Fruit fly (Drosophila melanogaster) whole organism, embryonic: ENCODE results near the gene Polr3F.

Experiments used
- Asciz ChIP-seq: fragments of 200-800 bp; sonication (Bioruptor generic); optimal IDR thresholded peaks from 2 replicates; lab custom pipeline; 2017; ENCODE audit warnings: missing biosample characterization, mild to moderate bottlenecking, missing genetic modification characterization, missing genetic modification reagents
- Atf6 ChIP-seq: fragments of 200-800 bp; sonication (Bioruptor generic); IDR thresholded peaks from 2 replicates; pipeline ENCODE4 v1.3.6; 2022; ENCODE audit warnings: missing biosample characterization, missing genetic modification characterization
- Blimp-1 ChIP-seq: fragments of 200-800 bp; sonication (Bioruptor generic); optimal IDR thresholded peaks from 3 replicates; lab custom pipeline; 2018; ENCODE audit warnings: missing biosample characterization, missing genetic modification characterization, mild to moderate bottlenecking, moderate library complexity, missing genetic modification reagents
- CG1024 ChIP-seq: fragments of 200-800 bp; sonication (Bioruptor generic); IDR thresholded peaks from 2 replicates; pipeline ENCODE4 v1.3.6; 2022; ENCODE audit warnings: missing biosample characterization, missing genetic modification characterization
- CG10267 ChIP-seq: fragments of 200-800 bp; sonication (Bioruptor generic); optimal IDR thresholded peaks from 2 replicates; lab custom pipeline; 2018; ENCODE audit warnings: missing biosample characterization, mild to moderate bottlenecking, missing genetic modification characterization, moderate library complexity
- CG11504 ChIP-seq: fragments of 200-800 bp; sonication (Bioruptor generic); optimal IDR thresholded peaks from 3 replicates; lab custom pipeline; 2019; ENCODE audit warnings: missing biosample characterization, mild to moderate bottlenecking, missing genetic modification characterization, moderate library complexity
- CG11696 ChIP-seq: fragments of 200-800 bp; sonication (Bioruptor generic); IDR thresholded peaks from 2 replicates; pipeline ENCODE4 v1.3.6; 2022; ENCODE audit warnings: missing biosample characterization, missing genetic modification characterization
- CG12104 ChIP-seq: fragments of 200-800 bp; sonication (Bioruptor generic); optimal IDR thresholded peaks from 3 replicates; lab custom pipeline; 2016; ENCODE audit warnings: missing biosample characterization, missing genetic modification characterization
- CG1602 ChIP-seq: fragments of 200-800 bp; sonication (Bioruptor generic); optimal IDR thresholded peaks from 3 replicates; lab custom pipeline; 2016; ENCODE audit warnings: missing biosample characterization, missing genetic modification characterization
- CG17186 ChIP-seq: fragments of 200-800 bp; sonication (Bioruptor generic); optimal IDR thresholded peaks from 3 replicates; lab custom pipeline; 2017; ENCODE audit warnings: missing biosample characterization, missing genetic modification reagents, missing genetic modification characterization
- CG17385 ChIP-seq: fragments of 200-800 bp; sonication (Bioruptor generic); optimal IDR thresholded peaks from 3 replicates; lab custom pipeline; 2018; ENCODE audit warnings: missing biosample characterization, mild to moderate bottlenecking, missing genetic modification characterization
- CG17829 ChIP-seq: fragments of 200-800 bp; optimal IDR thresholded peaks from 2 replicates; lab custom pipeline; 2019; ENCODE audit warnings: missing biosample characterization, mild to moderate bottlenecking, missing genetic modification characterization, moderate library complexity
- CG17912 ChIP-seq: fragments of 200-800 bp; sonication (Bioruptor generic); optimal IDR thresholded peaks from 2 replicates; lab custom pipeline; 2018; ENCODE audit warnings: missing biosample characterization, mild to moderate bottlenecking, missing genetic modification characterization
- CG1832 ChIP-seq: fragments of 200-800 bp; sonication (Bioruptor generic); optimal IDR thresholded peaks from 2 replicates; lab custom pipeline; 2017; ENCODE audit warnings: missing biosample characterization, mild to moderate bottlenecking, missing genetic modification characterization, inconsistent platforms
- CG32772 ChIP-seq: fragments of 200-800 bp; sonication (Bioruptor generic); IDR thresholded peaks from 2 replicates; pipeline ENCODE4 v1.3.6; 2022; ENCODE audit warnings: missing biosample characterization, missing genetic modification characterization
- CG33213 ChIP-seq: fragments of 200-800 bp; sonication (Bioruptor generic); optimal IDR thresholded peaks from 3 replicates; lab custom pipeline; 2016; ENCODE audit warnings: missing biosample characterization, missing genetic modification characterization
- CG34376 ChIP-seq: fragments of 200-800 bp; sonication (Bioruptor generic); optimal IDR thresholded peaks from 2 replicates; lab custom pipeline; 2018; ENCODE audit warnings: missing biosample characterization, mild to moderate bottlenecking, missing genetic modification characterization
- CG4730 ChIP-seq: fragments of 200-800 bp; sonication (Bioruptor generic); IDR thresholded peaks from 2 replicates; pipeline ENCODE4 v1.3.6; 2022; ENCODE audit warnings: missing biosample characterization, missing genetic modification characterization
- CG6272 ChIP-seq: fragments of 200-800 bp; sonication (Bioruptor generic); IDR thresholded peaks from 2 replicates; pipeline ENCODE4 v1.3.6; 2022; ENCODE audit warnings: missing biosample characterization, missing genetic modification characterization
- CG6791 ChIP-seq: fragments of 200-800 bp; sonication (Bioruptor generic); IDR thresholded peaks from 3 replicates; pipeline ENCODE4 v1.3.6; 2022; ENCODE audit warnings: missing biosample characterization, missing genetic modification characterization; ENCODE audit not compliant: partially characterized antibody
- CG6854 ChIP-seq: fragments of 200-800 bp; sonication (Bioruptor generic); optimal IDR thresholded peaks from 3 replicates; lab custom pipeline; 2017; ENCODE audit warnings: missing biosample characterization, mild to moderate bottlenecking, missing genetic modification characterization
- CG7372 ChIP-seq: fragments of 200-800 bp; sonication (Bioruptor generic); IDR thresholded peaks from 2 replicates; pipeline ENCODE4 v1.3.6; 2022; ENCODE audit warnings: missing biosample characterization, missing genetic modification characterization
- CG9215 ChIP-seq: fragments of 200-800 bp; sonication (Bioruptor generic); IDR thresholded peaks from 2 replicates; pipeline ENCODE4 v1.3.6; 2022; ENCODE audit warnings: missing biosample characterization, missing genetic modification characterization
- CG9609 ChIP-seq: fragments of 200-800 bp; sonication (Bioruptor generic); optimal IDR thresholded peaks from 3 replicates; lab custom pipeline; 2016; ENCODE audit warnings: missing biosample characterization, missing genetic modification characterization
- CTCF ChIP-seq: fragments of 200-800 bp; sonication (Bioruptor generic); optimal IDR thresholded peaks from 2 replicates; lab custom pipeline; 2017; ENCODE audit warnings: missing biosample characterization, mild to moderate bottlenecking, missing genetic modification characterization, moderate library complexity
- HLH54F ChIP-seq: fragments of 200-800 bp; sonication (Bioruptor generic); optimal IDR thresholded peaks from 3 replicates; lab custom pipeline; 2016; ENCODE audit warnings: missing biosample characterization, missing genetic modification characterization
- HLHmδ ChIP-seq: fragments of 200-800 bp; sonication (Bioruptor generic); optimal IDR thresholded peaks from 2 replicates; lab custom pipeline; 2018; ENCODE audit warnings: missing biosample characterization, mild to moderate bottlenecking, missing genetic modification characterization, moderate library complexity
- Hey ChIP-seq: fragments of 200-800 bp; sonication (Bioruptor generic); optimal IDR thresholded peaks from 3 replicates; lab custom pipeline; 2018; ENCODE audit warnings: missing biosample characterization, mild to moderate bottlenecking, missing genetic modification characterization
- Hr3 ChIP-seq: fragments of 200-800 bp; sonication (Bioruptor generic); optimal IDR thresholded peaks from 3 replicates; lab custom pipeline; 2016; ENCODE audit warnings: missing biosample characterization, missing genetic modification characterization
- Hr39 ChIP-seq: fragments of >200 bp; optimal IDR thresholded peaks from 2 replicates; lab custom pipeline; 2017
- Mrtf ChIP-seq: fragments of 200-800 bp; sonication (Bioruptor generic); IDR thresholded peaks from 3 replicates; pipeline ENCODE4 v1.3.6; 2022; ENCODE audit warnings: missing biosample characterization, missing genetic modification characterization
- Neu2 ChIP-seq: fragments of 200-800 bp; sonication (Bioruptor generic); optimal IDR thresholded peaks from 3 replicates; lab custom pipeline; 2016; ENCODE audit warnings: missing biosample characterization, missing genetic modification characterization, borderline replicate concordance
- NfI ChIP-seq: fragments of 200-800 bp; sonication (Bioruptor generic); optimal IDR thresholded peaks from 3 replicates; lab custom pipeline; 2018; ENCODE audit warnings: missing biosample characterization, mild to moderate bottlenecking, missing genetic modification characterization, moderate library complexity
- Ptx1 ChIP-seq: fragments of 200-800 bp; sonication (Bioruptor generic); IDR thresholded peaks from 2 replicates; pipeline ENCODE4 v1.3.6; 2022; ENCODE audit warnings: missing biosample characterization, missing genetic modification characterization
- Sry-β ChIP-seq: fragments of 200-800 bp; sonication (Bioruptor generic); optimal IDR thresholded peaks from 2 replicates; lab custom pipeline; 2018; ENCODE audit warnings: missing biosample characterization, mild to moderate bottlenecking, missing genetic modification characterization, moderate library complexity
- aop ChIP-seq: fragments of 200-800 bp; sonication (Bioruptor generic); IDR thresholded peaks from 2 replicates; pipeline ENCODE4 v1.3.6; 2022; ENCODE audit warnings: missing biosample characterization, missing genetic modification characterization
- bigmax ChIP-seq: fragments of 200-800 bp; sonication (Bioruptor generic); optimal IDR thresholded peaks from 2 replicates; lab custom pipeline; 2018; ENCODE audit warnings: missing biosample characterization, mild to moderate bottlenecking, missing genetic modification characterization
- chm ChIP-seq: fragments of 200-800 bp; sonication (Bioruptor generic); IDR thresholded peaks from 2 replicates; pipeline ENCODE4 v1.3.6; 2022; ENCODE audit warnings: missing biosample characterization, missing genetic modification characterization
- crol ChIP-seq: fragments of 200-800 bp; sonication (Bioruptor generic); IDR thresholded peaks from 2 replicates; pipeline ENCODE4 v1.3.6; 2022; ENCODE audit warnings: missing biosample characterization, missing genetic modification characterization
- cwo ChIP-seq: fragments of 200-800 bp; sonication (Bioruptor generic); optimal IDR thresholded peaks from 3 replicates; lab custom pipeline; 2017; ENCODE audit warnings: missing biosample characterization, missing genetic modification characterization, mild to moderate bottlenecking, moderate library complexity, missing genetic modification reagents
- h ChIP-seq: fragments of >200 bp; optimal IDR thresholded peaks from 2 replicates; lab custom pipeline; 2017
- lilli ChIP-seq: fragments of 200-800 bp; sonication (Bioruptor generic); optimal IDR thresholded peaks from 3 replicates; lab custom pipeline; 2016; ENCODE audit warnings: missing biosample characterization, missing genetic modification characterization
- lov ChIP-seq, 2 experiments: fragments of 200-800 bp in 1 of 2; fragments of >200 bp in 1 of 2; sonication (Bioruptor generic) in 1 of 2; IDR thresholded peaks in 1 of 2; optimal IDR thresholded peaks in 1 of 2; 2 replicates in 1 of 2; 3 replicates in 1 of 2; pipeline versions ENCODE4 v1.3.6 to Lab custom; 2017 to 2022; ENCODE audit warnings: missing biosample characterization in 1 of 2, missing genetic modification characterization in 1 of 2
- mld ChIP-seq: fragments of 200-800 bp; sonication (Bioruptor generic); IDR thresholded peaks from 3 replicates; pipeline ENCODE4 v1.3.6; 2022; ENCODE audit warnings: missing biosample characterization, missing genetic modification characterization; ENCODE audit not compliant: partially characterized antibody
- nerfin-1 ChIP-seq: fragments of 200-800 bp; sonication (Bioruptor generic); optimal IDR thresholded peaks from 3 replicates; lab custom pipeline; 2019; ENCODE audit warnings: missing biosample characterization, mild to moderate bottlenecking, missing genetic modification characterization, moderate library complexity
- pros ChIP-seq: fragments of 200-800 bp; sonication (Bioruptor generic); optimal IDR thresholded peaks from 3 replicates; lab custom pipeline; 2019; ENCODE audit warnings: missing biosample characterization, mild to moderate bottlenecking, missing genetic modification characterization, moderate library complexity
- pum ChIP-seq: fragments of 200-800 bp; sonication (Bioruptor generic); optimal IDR thresholded peaks from 2 replicates; lab custom pipeline; 2016; ENCODE audit warnings: missing biosample characterization, missing genetic modification characterization
- pzg ChIP-seq: fragments of 200-800 bp; sonication (Bioruptor generic); optimal IDR thresholded peaks from 3 replicates; lab custom pipeline; 2018; ENCODE audit warnings: missing biosample characterization, mild to moderate bottlenecking, missing genetic modification characterization, moderate library complexity
- stc ChIP-seq: fragments of 200-800 bp; sonication (Bioruptor generic); IDR thresholded peaks from 2 replicates; pipeline ENCODE4 v1.3.6; 2022; ENCODE audit warnings: missing biosample characterization, missing genetic modification characterization
- tio ChIP-seq: fragments of 200-800 bp; sonication (Bioruptor generic); optimal IDR thresholded peaks from 2 replicates; lab custom pipeline; 2017; ENCODE audit warnings: missing biosample characterization, missing genetic modification characterization, inconsistent platforms
- vvl ChIP-seq: fragments of 200-800 bp; sonication (Bioruptor generic); IDR thresholded peaks from 2 replicates; pipeline ENCODE4 v1.3.6; 2022; ENCODE audit warnings: missing biosample characterization, missing genetic modification characterization
- wor ChIP-seq: fragments of 200-800 bp; sonication (Bioruptor generic); IDR thresholded peaks from 2 replicates; pipeline ENCODE4 v1.3.6; 2022; ENCODE audit warnings: missing biosample characterization, missing genetic modification characterization

The Polr3F gene

dm6 chr3R:22400246-22400645 lies 33.1 kb upstream of the Polr3F start (continued):
- peak; percentile 49; the same call in 1 of the 2 replicates for TF ChIP-seq Atf6 (GFP tag; lab: Robert Waterston, UW)
- TF ChIP-seq lilli (GFP tag; lab: Kevin White, UChicago): peak; percentile 39
- TF ChIP-seq CG17829 (tag; lab: Kevin White, UChicago): peak; percentile 6
- no peak for TF ChIP-seq chm (GFP tag; lab: Robert Waterston, UW)
- no peak for TF ChIP-seq CG17385 (GFP tag; lab: Kevin White, UChicago)
- TF ChIP-seq HLHmδ (GFP tag; lab: Kevin White, UChicago): no peak
- TF ChIP-seq CG11696 (GFP tag; lab: Robert Waterston, UW): no peak
- no peak for TF ChIP-seq lov (optimal IDR thresholded peaks at IDR 0.05; lab: Kevin White, UChicago)
- no peak for TF ChIP-seq lov (GFP tag; IDR thresholded peaks at IDR 0.05; lab: Robert Waterston, UW)
- TF ChIP-seq cwo (GFP tag; lab: Kevin White, UChicago): peak; percentile 25
- no peak for TF ChIP-seq CG1832
- TF ChIP-seq CG33213 (GFP tag; lab: Kevin White, UChicago): no peak
- no peak for TF ChIP-seq wor
- peak; percentile 62; the same call in 2 of the 3 replicates for TF ChIP-seq Mrtf (GFP tag; lab: Robert Waterston, UW)
- TF ChIP-seq CG12104: no peak
- TF ChIP-seq vvl: peak; percentile 67; the same call in 1 of the 2 replicates
- TF ChIP-seq CG6854 (GFP tag; lab: Kevin White, UChicago): no peak
- no peak for TF ChIP-seq aop (GFP tag; lab: Robert Waterston, UW)
- TF ChIP-seq Blimp-1 (GFP tag; lab: Kevin White, UChicago): no peak
- TF ChIP-seq pum (GFP tag; lab: Kevin White, UChicago): no peak
- no peak for TF ChIP-seq CG34376 (GFP tag; lab: Kevin White, UChicago)
- TF ChIP-seq Sry-β (GFP tag; lab: Kevin White, UChicago): no peak
- TF ChIP-seq CG7372 (GFP tag; lab: Robert Waterston, UW): 0 out of 2 replicates have a peak, but pooled peaks have one; percentile 15
- no peak for TF ChIP-seq CG1024
- TF ChIP-seq CG9609: no peak
- no peak for TF ChIP-seq crol
- no peak for TF ChIP-seq CG11504 (tag; lab: Kevin White, UChicago)
- TF ChIP-seq CG4730 (GFP tag; lab: Robert Waterston, UW): no peak
- TF ChIP-seq tio (GFP tag; lab: Kevin White, UChicago): no peak
- no peak for TF ChIP-seq CTCF (GFP tag; lab: Kevin White, UChicago)
- no peak for TF ChIP-seq CG6791
- no peak for TF ChIP-seq Hey
- TF ChIP-seq pzg (GFP tag; lab: Kevin White, UChicago): no peak
- TF ChIP-seq stc (GFP tag; lab: Robert Waterston, UW): no peak
- TF ChIP-seq CG17912 (GFP tag; lab: Kevin White, UChicago): no peak
- no peak for TF ChIP-seq Asciz (GFP tag; lab: Kevin White, UChicago)
- peak; percentile 29 for TF ChIP-seq CG10267 (tag; lab: Kevin White, UChicago)
- TF ChIP-seq CG9215 (GFP tag; lab: Robert Waterston, UW): peak; percentile 26; the same call in 1 of the 2 replicates
- TF ChIP-seq NfI: no peak
- no peak for TF ChIP-seq bigmax
- TF ChIP-seq HLH54F (GFP tag; lab: Kevin White, UChicago): no peak
- TF ChIP-seq h (lab: Kevin White, UChicago): no peak
- no peak for TF ChIP-seq Hr3 (GFP tag; lab: Kevin White, UChicago)
- TF ChIP-seq pros: no peak
- peak; percentile 58 for TF ChIP-seq Ptx1 (GFP tag; lab: Robert Waterston, UW)
- TF ChIP-seq nerfin-1 (tag; lab: Kevin White, UChicago): no peak
- TF ChIP-seq CG1602: peak; percentile 8
- no peak for TF ChIP-seq CG32772 (GFP tag; lab: Robert Waterston, UW)
- TF ChIP-seq mld (GFP tag; lab: Robert Waterston, UW): no peak
- no peak for TF ChIP-seq CG17186 (GFP tag; lab: Kevin White, UChicago)
- TF ChIP-seq Hr39: no peak
- no peak for TF ChIP-seq CG6272 (GFP tag; lab: Robert Waterston, UW)
- TF ChIP-seq Neu2 (GFP tag; lab: Kevin White, UChicago): no peak
